Worm (Caenorhabditis elegans) whole organism, L4/young adult: ENCODE measurements around the gene fbxa-197.

Source experiments
- dao-5 ChIP-seq: sonication (generic microtip); optimal IDR thresholded peaks from 2 replicates; lab custom pipeline; 2016; ENCODE audit warnings: missing genotype, missing genetic modification characterization, moderate library complexity, missing compliant biosample characterization
- him-1 ChIP-seq: sonication (generic microtip); optimal IDR thresholded peaks from 2 replicates; lab custom pipeline; 2016; ENCODE audit warnings: missing genotype, missing genetic modification reagents, missing genetic modification characterization, missing compliant biosample characterization

ce11 chrV:15819983-15820382, 47.5 kb upstream of the fbxa-197 start, which contains the start of gene srbc-48:
- TF ChIP-seq dao-5: no peak
- TF ChIP-seq him-1 (tag; lab: Kevin White, UChicago): no peak
